Fruit fly (Drosophila melanogaster) whole organism, prepupa: ENCODE results near the gene CG15330.

Experiments
- CG11902 ChIP-seq: fragments of 200-800 bp; sonication (Bioruptor generic); optimal IDR thresholded peaks from 3 replicates; lab custom pipeline; 2016; ENCODE audit warnings: missing biosample characterization, missing genetic modification characterization
- CG16779 ChIP-seq: fragments of 200-800 bp; sonication (Bioruptor generic); optimal IDR thresholded peaks from 3 replicates; lab custom pipeline; 2017; ENCODE audit warnings: missing biosample characterization, mild to moderate bottlenecking, missing genetic modification characterization
- CG31627 ChIP-seq: fragments of 200-800 bp; sonication (Bioruptor generic); optimal IDR thresholded peaks from 3 replicates; lab custom pipeline; 2016; ENCODE audit warnings: missing biosample characterization, missing genetic modification characterization
- CG6792 ChIP-seq: fragments of 200-800 bp; sonication (Bioruptor generic); optimal IDR thresholded peaks from 3 replicates; lab custom pipeline; 2016; ENCODE audit warnings: missing biosample characterization, missing genetic modification characterization
- CG6854 ChIP-seq: fragments of 200-800 bp; sonication (Bioruptor generic); optimal IDR thresholded peaks from 2 replicates; lab custom pipeline; 2017; ENCODE audit warnings: missing biosample characterization, mild to moderate bottlenecking, missing genetic modification characterization
- CG8119 ChIP-seq: fragments of 200-800 bp; sonication (Bioruptor generic); IDR thresholded peaks from 3 replicates; pipeline ENCODE4 v1.3.6; 2022; ENCODE audit warnings: missing biosample characterization, missing genetic modification characterization
- CG8319 ChIP-seq: fragments of 200-800 bp; sonication (Bioruptor generic); optimal IDR thresholded peaks from 3 replicates; lab custom pipeline; 2016; ENCODE audit warnings: missing biosample characterization, missing genetic modification characterization
- Gug ChIP-seq: fragments of 200-800 bp; sonication (Bioruptor generic); IDR thresholded peaks from 2 replicates; pipeline ENCODE4 v1.3.6; 2022; ENCODE audit warnings: missing biosample characterization, missing genetic modification characterization
- OdsH ChIP-seq: fragments of 200-800 bp; sonication (Bioruptor generic); optimal IDR thresholded peaks from 3 replicates; lab custom pipeline; 2016; ENCODE audit warnings: missing biosample characterization, missing genetic modification characterization
- Sox14 ChIP-seq: fragments of 200-800 bp; sonication (Bioruptor generic); optimal IDR thresholded peaks from 3 replicates; lab custom pipeline; 2016; ENCODE audit warnings: missing biosample characterization, missing genetic modification characterization
- cyc ChIP-seq: fragments of 200-800 bp; sonication (Bioruptor generic); optimal IDR thresholded peaks from 3 replicates; lab custom pipeline; 2016; ENCODE audit warnings: missing biosample characterization, missing genetic modification characterization
- esn ChIP-seq: fragments of 200-800 bp; sonication (Bioruptor generic); optimal IDR thresholded peaks from 2 replicates; lab custom pipeline; 2016; ENCODE audit warnings: missing biosample characterization, mild to moderate bottlenecking, missing genetic modification characterization, moderate library complexity

dm6 chrX:7946858-7947313, 9.0 kb upstream of the CG15330 start, which contains the start of gene orion:
- peak; percentile 83 for TF ChIP-seq CG16779 (tag; lab: Kevin White, UChicago)
- peak; percentile 73 for TF ChIP-seq CG8119
- no peak for TF ChIP-seq OdsH (GFP tag; lab: Kevin White, UChicago)
- TF ChIP-seq CG31627: no peak
- TF ChIP-seq cyc (GFP tag; lab: Kevin White, UChicago): no peak
- no peak for TF ChIP-seq CG11902
- TF ChIP-seq CG6854 (GFP tag; lab: Kevin White, UChicago): no peak
- TF ChIP-seq CG6792 (GFP tag; lab: Kevin White, UChicago): peak; percentile 4
- no peak for TF ChIP-seq CG8319 (GFP tag; lab: Kevin White, UChicago)
- TF ChIP-seq Gug: no peak
- peak; percentile 92 for TF ChIP-seq Sox14 (GFP tag; lab: Kevin White, UChicago)
- TF ChIP-seq esn: peak; percentile 34
